Worm (Caenorhabditis elegans) whole organism, late embryonic: ENCODE results near the gene sox-2.
A peak's percentile ranks its signal among the peaks of the same experiment; 100 is the strongest.

ENCODE experiments used
- C38D4.7 ChIP-seq: fragments of 200-800 bp; sonication (Bioruptor generic); optimal IDR thresholded peaks from 2 replicates; lab custom pipeline; 2018; ENCODE audit warnings: mild to moderate bottlenecking, missing genetic modification characterization, moderate library complexity, missing compliant biosample characterization
- F13H6.1 ChIP-seq: sonication (generic microtip); optimal IDR thresholded peaks from 2 replicates; lab custom pipeline; 2016; ENCODE audit warnings: missing genetic modification characterization, missing compliant biosample characterization
- ama-1 ChIP-seq: fragments of 150-350 bp; optimal IDR thresholded peaks from 2 replicates; lab custom pipeline; 2014
- ceh-2 ChIP-seq: sonication (generic microtip); optimal IDR thresholded peaks from 2 replicates; lab custom pipeline; 2016; ENCODE audit warnings: missing genotype, missing genetic modification characterization, missing compliant biosample characterization
- che-1 ChIP-seq: sonication (generic microtip); optimal IDR thresholded peaks from 2 replicates; lab custom pipeline; 2016; ENCODE audit warnings: mild to moderate bottlenecking, missing genetic modification characterization, missing compliant biosample characterization
- elt-2 ChIP-seq: sonication (generic microtip); optimal IDR thresholded peaks from 2 replicates; lab custom pipeline; 2016; ENCODE audit warnings: missing genetic modification reagents, missing genetic modification characterization, missing compliant biosample characterization
- fkh-10 ChIP-seq: fragments of 150-350 bp; optimal IDR thresholded peaks from 2 replicates; lab custom pipeline; 2014; ENCODE audit warnings: missing biosample characterization, missing genetic modification reagents, missing genetic modification characterization
- pha-4 ChIP-seq: fragments of 150-350 bp; optimal IDR thresholded peaks from 2 replicates; lab custom pipeline; 2018; ENCODE audit warnings: missing biosample characterization, missing genetic modification reagents, missing genetic modification characterization
- pqm-1 ChIP-seq: sonication (generic microtip); optimal IDR thresholded peaks from 2 replicates; lab custom pipeline; 2016; ENCODE audit warnings: missing genetic modification characterization, missing compliant biosample characterization
- ref-2 ChIP-seq: sonication (generic microtip); optimal IDR thresholded peaks from 2 replicates; lab custom pipeline; 2016; ENCODE audit warnings: missing genetic modification characterization, missing compliant biosample characterization

- TF ChIP-seq ama-1 (lab: Kevin White, UChicago) (no peak), pqm-1 (no peak), ceh-2 (tag; lab: Kevin White, UChicago) (no peak), F13H6.1 (tag; lab: Kevin White, UChicago) (no peak), che-1 (tag; lab: Kevin White, UChicago) (no peak), ref-2 (tag; lab: Kevin White, UChicago) (peak; percentile 87), fkh-10 (no peak), pha-4 (tag; lab: Kevin White, UChicago) (no peak), C38D4.7 (no peak), elt-2 (no peak)
Measured at ce11 chrX:7455960-7456359, 7.6 kb downstream of the sox-2 start.
